Worm (Caenorhabditis elegans) whole organism, young adult: ENCODE results near the gene arf-1.

Experiments used
- B0019.2 ChIP-seq: fragments of 200-800 bp; sonication (Bioruptor generic); conservative IDR thresholded peaks from 2 replicates; pipeline ENCODE4 v1.3.6; 2022; ENCODE audit warnings: missing genetic modification reagents, missing genetic modification characterization, missing compliant biosample characterization
- D2030.7 ChIP-seq: fragments of 200-800 bp; sonication (Bioruptor generic); IDR thresholded peaks from 2 replicates; pipeline ENCODE4 v1.3.6; 2022; ENCODE audit warnings: missing genetic modification reagents, missing genetic modification characterization, missing compliant biosample characterization
- F33H1.4 ChIP-seq: fragments of 200-800 bp; sonication (Bioruptor generic); IDR thresholded peaks from 2 replicates; pipeline ENCODE4 v1.3.6; 2022; ENCODE audit warnings: missing genetic modification reagents, missing genetic modification characterization, missing compliant biosample characterization
- F37B4.10 ChIP-seq: fragments of 200-800 bp; sonication (Bioruptor generic); IDR thresholded peaks from 2 replicates; pipeline ENCODE4 v1.3.6; 2022; ENCODE audit warnings: missing genetic modification characterization, missing compliant biosample characterization
- Y53F4B.3 ChIP-seq: fragments of 200-800 bp; sonication (Bioruptor generic); IDR thresholded peaks from 2 replicates; pipeline ENCODE4 v1.3.6; 2022; ENCODE audit warnings: missing genetic modification reagents, missing genetic modification characterization, missing compliant biosample characterization
- Y67H2A.10 ChIP-seq: fragments of 200-800 bp; sonication (Bioruptor generic); conservative IDR thresholded peaks from 2 replicates; pipeline ENCODE4 v1.3.6; 2022; ENCODE audit warnings: missing genetic modification reagents, missing genetic modification characterization, missing compliant biosample characterization
- ama-1 ChIP-seq, 3 experiments: fragments of 150-350 bp in 1 of 3; sonication (generic microtip) in 2 of 3; optimal IDR thresholded peaks; 2 replicates each; lab custom pipeline; 2014 to 2018; ENCODE audit warnings: missing biosample characterization in 2 of 3, missing genetic modification characterization in 2 of 3, missing genetic modification reagents in 2 of 3
- aptf-3 ChIP-seq: fragments of 200-800 bp; sonication (Bioruptor generic); IDR thresholded peaks from 2 replicates; pipeline ENCODE4 v1.3.6; 2022; ENCODE audit warnings: missing genetic modification characterization, missing compliant biosample characterization
- athp-1 ChIP-seq: sonication (generic microtip); optimal IDR thresholded peaks from 2 replicates; lab custom pipeline; 2017; ENCODE audit warnings: mild to moderate bottlenecking, missing genetic modification characterization, missing compliant biosample characterization
- attf-5 ChIP-seq: fragments of 200-800 bp; sonication (Bioruptor generic); optimal IDR thresholded peaks from 2 replicates; lab custom pipeline; 2018; ENCODE audit warnings: mild to moderate bottlenecking, missing genetic modification characterization, missing compliant biosample characterization
- cebp-1 ChIP-seq, 2 experiments: fragments of 200-800 bp in 1 of 2; sonication (Bioruptor generic) in 1 of 2; sonication (generic microtip) in 1 of 2; IDR thresholded peaks in 1 of 2; optimal IDR thresholded peaks in 1 of 2; 2 replicates each; pipeline versions ENCODE4 v1.3.6 to Lab custom; 2017 to 2022; ENCODE audit warnings: missing compliant biosample characterization in 2 of 2, missing genetic modification characterization in 2 of 2, mild to moderate bottlenecking in 1 of 2, missing genetic modification reagents in 1 of 2, moderate library complexity in 1 of 2
- cebp-2 ChIP-seq: fragments of 200-800 bp; sonication (Bioruptor generic); IDR thresholded peaks from 2 replicates; pipeline ENCODE4 v1.3.6; 2022; ENCODE audit warnings: missing genetic modification characterization, missing compliant biosample characterization
- ceh-27 ChIP-seq: fragments of 200-800 bp; sonication (Bioruptor generic); optimal IDR thresholded peaks from 2 replicates; lab custom pipeline; 2018; ENCODE audit warnings: mild to moderate bottlenecking, missing genetic modification characterization, moderate library complexity, missing compliant biosample characterization
- ceh-91 ChIP-seq: fragments of 200-800 bp; sonication (Bioruptor generic); IDR thresholded peaks from 2 replicates; pipeline ENCODE4 v1.3.6; 2022; ENCODE audit warnings: missing genetic modification reagents, missing genetic modification characterization, missing compliant biosample characterization
- chd-7 ChIP-seq: sonication (generic microtip); optimal IDR thresholded peaks from 2 replicates; lab custom pipeline; 2016; ENCODE audit warnings: mild to moderate bottlenecking, missing genetic modification characterization, moderate library complexity, missing compliant biosample characterization
- dpl-1 ChIP-seq: fragments of 150-350 bp; optimal IDR thresholded peaks from 2 replicates; lab custom pipeline; 2014; ENCODE audit warnings: missing biosample characterization, missing genetic modification reagents, missing genetic modification characterization
- efl-1 ChIP-seq: fragments of 150-350 bp; optimal IDR thresholded peaks from 2 replicates; lab custom pipeline; 2014; ENCODE audit warnings: missing biosample characterization, missing genetic modification reagents, missing genetic modification characterization
- egl-44 ChIP-seq: fragments of 200-800 bp; sonication (Bioruptor generic); IDR thresholded peaks from 2 replicates; pipeline ENCODE4 v1.3.6; 2022; ENCODE audit warnings: missing genetic modification reagents, missing genetic modification characterization, missing compliant biosample characterization
- egrh-3 ChIP-seq: fragments of 200-800 bp; sonication (Bioruptor generic); IDR thresholded peaks from 2 replicates; pipeline ENCODE4 v1.3.6; 2022; ENCODE audit warnings: missing genetic modification reagents, missing genetic modification characterization, missing compliant biosample characterization
- ekl-4 ChIP-seq: fragments of 200-800 bp; sonication (Bioruptor generic); IDR thresholded peaks from 2 replicates; pipeline ENCODE4 v1.3.6; 2022; ENCODE audit warnings: missing genetic modification reagents, missing genetic modification characterization, missing compliant biosample characterization
- him-1 ChIP-seq: sonication (generic microtip); optimal IDR thresholded peaks from 2 replicates; lab custom pipeline; 2016; ENCODE audit warnings: missing genotype, missing genetic modification reagents, missing genetic modification characterization, missing compliant biosample characterization
- hmg-20 ChIP-seq: fragments of 200-800 bp; sonication (Bioruptor generic); IDR thresholded peaks from 2 replicates; pipeline ENCODE4 v1.3.6; 2022; ENCODE audit warnings: missing genetic modification reagents, missing genetic modification characterization, missing compliant biosample characterization
- hsf-1 ChIP-seq: fragments of 200-800 bp; sonication (Bioruptor generic); IDR thresholded peaks from 2 replicates; pipeline ENCODE4 v1.3.6; 2022; ENCODE audit warnings: missing genetic modification reagents, missing genetic modification characterization, missing compliant biosample characterization
- lin-26 ChIP-seq: fragments of 200-800 bp; sonication (Bioruptor generic); IDR thresholded peaks from 2 replicates; pipeline ENCODE4 v1.3.6; 2022; ENCODE audit warnings: missing genetic modification reagents, missing genetic modification characterization, missing compliant biosample characterization
- lin-35 ChIP-seq, 3 experiments: fragments of 150-350 bp in 2 of 3; sonication (generic microtip) in 1 of 3; optimal IDR thresholded peaks; 2 replicates each; lab custom pipeline; 2014 to 2018; ENCODE audit warnings: missing biosample characterization in 3 of 3, missing genetic modification characterization in 3 of 3, missing genetic modification reagents in 3 of 3
- lin-54 ChIP-seq: fragments of 200-800 bp; sonication (Bioruptor generic); optimal IDR thresholded peaks from 2 replicates; lab custom pipeline; 2018; ENCODE audit warnings: mild to moderate bottlenecking, missing genetic modification characterization, missing compliant biosample characterization
- madf-3 ChIP-seq: fragments of 200-800 bp; sonication (Bioruptor generic); IDR thresholded peaks from 2 replicates; pipeline ENCODE4 v1.3.6; 2022; ENCODE audit warnings: missing genetic modification reagents, missing genetic modification characterization, missing compliant biosample characterization
- madf-6 ChIP-seq: fragments of 200-800 bp; sonication (Bioruptor generic); IDR thresholded peaks from 2 replicates; pipeline ENCODE4 v1.3.6; 2022; ENCODE audit warnings: missing genetic modification reagents, missing genetic modification characterization, missing compliant biosample characterization
- madf-8 ChIP-seq: fragments of 200-800 bp; sonication (Bioruptor generic); conservative IDR thresholded peaks from 2 replicates; pipeline ENCODE4 v1.3.6; 2022; ENCODE audit warnings: missing genetic modification reagents, missing genetic modification characterization, missing compliant biosample characterization
- nfya-1 ChIP-seq: sonication (generic microtip); optimal IDR thresholded peaks from 2 replicates; lab custom pipeline; 2017; ENCODE audit warnings: antibody characterized with exemption, missing compliant biosample characterization, missing genetic modification characterization, borderline replicate concordance; ENCODE audit not compliant: insufficient read depth
- nhr-120 ChIP-seq: fragments of 200-800 bp; sonication (Bioruptor generic); IDR thresholded peaks from 2 replicates; pipeline ENCODE4 v1.3.6; 2022; ENCODE audit warnings: missing genetic modification characterization, missing compliant biosample characterization
- nhr-80 ChIP-seq: sonication (generic microtip); optimal IDR thresholded peaks from 2 replicates; lab custom pipeline; 2016; ENCODE audit warnings: missing genetic modification characterization, missing compliant biosample characterization
- nhr-90 ChIP-seq: sonication (generic microtip); optimal IDR thresholded peaks from 2 replicates; lab custom pipeline; 2016; ENCODE audit warnings: missing genotype, mild to moderate bottlenecking, missing genetic modification characterization, missing compliant biosample characterization
- rcor-1 ChIP-seq: fragments of 200-800 bp; sonication (Bioruptor generic); IDR thresholded peaks from 2 replicates; pipeline ENCODE4 v1.3.6; 2022; ENCODE audit warnings: missing genetic modification reagents, missing genetic modification characterization, missing compliant biosample characterization
- sea-2 ChIP-seq: fragments of 200-800 bp; sonication (Bioruptor generic); IDR thresholded peaks from 2 replicates; pipeline ENCODE4 v1.3.6; 2022; ENCODE audit warnings: missing genetic modification characterization, missing compliant biosample characterization
- snpc-1.3 ChIP-seq: sonication (generic microtip); optimal IDR thresholded peaks from 2 replicates; lab custom pipeline; 2017; ENCODE audit warnings: missing genetic modification characterization, mild to moderate bottlenecking, missing compliant biosample characterization, antibody characterized with exemption, moderate library complexity, missing genotype, missing genetic modification reagents; ENCODE audit not compliant: insufficient read depth
- snpc-4 ChIP-seq, 5 experiments: fragments of 150-350 bp in 1 of 5; sonication (generic microtip) in 4 of 5; optimal IDR thresholded peaks; 2 replicates each; lab custom pipeline; 2014 to 2018; ENCODE audit warnings: missing genetic modification characterization in 5 of 5, missing biosample characterization in 3 of 5, antibody characterized with exemption in 2 of 5, mild to moderate bottlenecking in 2 of 5, missing compliant biosample characterization in 2 of 5, missing genotype in 2 of 5, moderate library complexity in 2 of 5, missing genetic modification reagents in 1 of 5
- tlf-1 ChIP-seq: fragments of 200-800 bp; sonication (Bioruptor generic); optimal IDR thresholded peaks from 2 replicates; lab custom pipeline; 2018; ENCODE audit warnings: mild to moderate bottlenecking, missing genetic modification characterization, missing compliant biosample characterization
- xnd-1 ChIP-seq: sonication (generic microtip); optimal IDR thresholded peaks from 2 replicates; lab custom pipeline; 2016; ENCODE audit warnings: missing genotype, missing genetic modification reagents, missing genetic modification characterization, missing compliant biosample characterization
- zfh-2 ChIP-seq: fragments of 200-800 bp; sonication (Bioruptor generic); conservative IDR thresholded peaks from 2 replicates; pipeline ENCODE4 v1.3.6; 2022; ENCODE audit warnings: missing genetic modification reagents, missing genetic modification characterization, missing compliant biosample characterization
- ztf-18 ChIP-seq: sonication (generic microtip); optimal IDR thresholded peaks from 2 replicates; lab custom pipeline; 2016; ENCODE audit warnings: missing genotype, mild to moderate bottlenecking, missing genetic modification characterization, missing compliant biosample characterization

Gene arf-1

ce11 chrIII:5693736-5694135 lies 20.9 kb upstream of the arf-1 start, which contains the start of gene B0336.13:
TSS of gene B0336.13 (plus strand) at chrIII:5694036.
- TF ChIP-seq madf-6 (peak; percentile 15; the same call in 1 of the 2 replicates), hsf-1 (GFP tag; lab: Robert Waterston, UW) (0 out of 2 replicates have a peak, but pooled peaks have one; percentile 46), hmg-20 (GFP tag; lab: Robert Waterston, UW) (no peak), madf-8 (GFP tag; lab: Robert Waterston, UW) (no peak)

ce11 chrIII:5697266-5697665 lies 17.4 kb upstream of the arf-1 start, which contains the start of gene B0336.7:
TSS of gene B0336.7 (minus strand) at chrIII:5697366.
- no peak for TF ChIP-seq F37B4.10 (GFP tag; lab: Robert Waterston, UW)
- TF ChIP-seq cebp-2 (GFP tag; lab: Robert Waterston, UW) = no peak
- TF ChIP-seq nfya-1 (tag; lab: Kevin White, UChicago) = no peak

DNA sequence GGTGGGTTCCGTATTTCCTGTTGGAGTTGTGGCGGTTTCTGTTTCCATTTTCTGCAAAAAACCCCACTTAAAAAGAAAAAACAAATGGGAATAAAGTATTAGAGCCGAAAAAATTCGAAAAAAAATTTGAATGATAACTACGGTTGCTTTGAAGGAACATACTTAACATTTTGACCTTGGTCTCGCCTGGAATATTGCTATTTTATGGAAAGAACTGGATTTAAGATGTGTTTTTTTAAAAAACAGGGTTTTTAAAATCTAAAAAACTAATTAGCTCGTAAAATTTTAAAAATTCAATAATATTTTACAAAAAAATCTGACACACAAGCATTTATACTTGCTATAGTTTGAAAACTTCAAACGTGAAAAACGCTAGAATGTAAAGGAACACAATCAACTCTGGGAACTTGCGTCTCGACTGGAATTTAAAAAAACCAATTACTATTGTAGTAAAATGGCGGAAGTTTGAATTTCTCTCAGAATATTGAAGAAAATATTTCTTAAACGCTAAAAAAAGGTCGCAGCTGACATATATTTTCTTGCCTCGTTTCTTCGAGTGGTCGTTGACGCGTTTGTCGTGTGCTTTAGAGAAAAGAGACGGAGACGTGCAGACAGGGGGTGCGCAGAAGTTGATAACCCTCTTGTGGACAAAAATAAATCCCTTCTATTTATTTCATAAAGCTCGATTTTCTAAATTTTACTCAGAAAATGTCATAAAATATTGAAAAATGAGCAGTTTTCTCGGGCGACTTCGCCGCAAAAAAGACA lies 16.5 kb upstream of the arf-1 start, which contains the start of the genes lgg-3 and rgs-5:
Gene lgg-3, minus strand, starts transcription at position 51 of the 768 bp plus-strand sequence.
Gene rgs-5, plus strand, starts transcription at position 593 of the 768 bp plus-strand sequence.
- TF ChIP-seq nhr-80 (tag; lab: Kevin White, UChicago) (peak; percentile 12), sea-2 (no peak), ekl-4 (GFP tag; lab: Robert Waterston, UW) (0 out of 2 replicates have a peak, but pooled peaks have one; percentile 8), chd-7 (no peak), madf-3 (no peak), aptf-3 (GFP tag; lab: Robert Waterston, UW) (no peak), xnd-1 (tag; lab: Kevin White, UChicago) (peak; percentile 91), athp-1 (tag; lab: Kevin White, UChicago) (peak; percentile 13), snpc-4 (GFP tag; optimal IDR thresholded peaks at IDR 0.05; lab: Kevin White, UChicago) (no peak), snpc-4 (tag; optimal IDR thresholded peaks at IDR 0.05; lab: Kevin White, UChicago) (peak; percentile 5 to 81 (median 31)), tlf-1 (GFP tag; lab: Kevin White, UChicago) (peak; percentile 44), B0019.2 (GFP tag; lab: Robert Waterston, UW) (no peak), madf-6 (peak; percentile 88), lin-26 (GFP tag; lab: Robert Waterston, UW) (no peak), zfh-2 (GFP tag; lab: Robert Waterston, UW) (no peak), snpc-1.3 (tag; lab: Kevin White, UChicago) (peak; percentile 3), cebp-1 (GFP tag; IDR thresholded peaks at IDR 0.05; lab: Robert Waterston, UW) (0 out of 2 replicates have a peak, but pooled peaks have one; percentile 11), cebp-1 (tag; optimal IDR thresholded peaks at IDR 0.05; lab: Kevin White, UChicago) (peak; percentile 15), Y53F4B.3 (GFP tag; lab: Robert Waterston, UW) (no peak), ceh-27 (peak; percentile 12), rcor-1 (GFP tag; lab: Robert Waterston, UW) (peak; percentile 39; the same call in 1 of the 2 replicates), ztf-18 (peak; percentile 72), lin-35 (GFP tag; optimal IDR thresholded peaks at IDR 0.05; lab: Kevin White, UChicago) (peak in 1 of 3 experiments; percentile 30), ama-1 (optimal IDR thresholded peaks at IDR 0.05; lab: Kevin White, UChicago) (no peak), ama-1 (GFP tag; optimal IDR thresholded peaks at IDR 0.05; lab: Kevin White, UChicago) (no peak), nhr-90 (tag; lab: Kevin White, UChicago) (no peak), attf-5 (GFP tag; lab: Kevin White, UChicago) (peak; percentile 65), F33H1.4 (GFP tag; lab: Robert Waterston, UW) (peak; percentile 85), him-1 (tag; lab: Kevin White, UChicago) (peak; percentile 64), dpl-1 (GFP tag; lab: Kevin White, UChicago) (peak; percentile 14), nfya-1 (tag; lab: Kevin White, UChicago) (no peak), lin-54 (GFP tag; lab: Kevin White, UChicago) (peak; percentile 89), egrh-3 (GFP tag; lab: Robert Waterston, UW) (no peak), efl-1 (GFP tag; lab: Kevin White, UChicago) (peak; percentile 62), D2030.7 (GFP tag; lab: Robert Waterston, UW) (peak; percentile 58), ceh-91 (GFP tag; lab: Robert Waterston, UW) (peak; percentile 61), egl-44 (GFP tag; lab: Robert Waterston, UW) (no peak), Y67H2A.10 (no peak), nhr-120 (GFP tag; lab: Robert Waterston, UW) (no peak)
